Fruit fly (Drosophila melanogaster) whole organism, prepupa: ENCODE measurements around the gene CG10898.
A peak's percentile ranks its signal among the peaks of the same experiment; 100 is the strongest.

Experiments used
- Blimp-1 ChIP-seq: fragments of 200-800 bp; sonication (Bioruptor generic); optimal IDR thresholded peaks from 3 replicates; lab custom pipeline; 2017; ENCODE audit warnings: missing biosample characterization, missing genetic modification characterization, mild to moderate bottlenecking, moderate library complexity, missing genetic modification reagents
- CG10669 ChIP-seq: fragments of 200-800 bp; sonication (Bioruptor generic); optimal IDR thresholded peaks from 3 replicates; lab custom pipeline; 2018; ENCODE audit warnings: missing biosample characterization, mild to moderate bottlenecking, missing genetic modification characterization, moderate library complexity
- CG11294 ChIP-seq: fragments of 200-800 bp; sonication (Bioruptor generic); IDR thresholded peaks from 2 replicates; pipeline ENCODE4 v1.3.6; 2022; ENCODE audit warnings: missing biosample characterization, missing genetic modification characterization
- CG11762 ChIP-seq: fragments of 200-800 bp; sonication (Bioruptor generic); optimal IDR thresholded peaks from 3 replicates; lab custom pipeline; 2016; ENCODE audit warnings: missing biosample characterization, missing genetic modification characterization; ENCODE audit not compliant: insufficient read depth
- CG11902 ChIP-seq: fragments of 200-800 bp; sonication (Bioruptor generic); optimal IDR thresholded peaks from 3 replicates; lab custom pipeline; 2016; ENCODE audit warnings: missing biosample characterization, missing genetic modification characterization
- CG15336 ChIP-seq: fragments of 200-800 bp; sonication (Bioruptor generic); IDR thresholded peaks from 2 replicates; pipeline ENCODE4 v1.3.6; 2022; ENCODE audit warnings: missing biosample characterization, missing genetic modification characterization
- CG1621 ChIP-seq: fragments of 200-800 bp; sonication (Bioruptor generic); optimal IDR thresholded peaks from 3 replicates; lab custom pipeline; 2018; ENCODE audit warnings: missing biosample characterization, mild to moderate bottlenecking, missing genetic modification characterization
- CG16779 ChIP-seq: fragments of 200-800 bp; sonication (Bioruptor generic); optimal IDR thresholded peaks from 3 replicates; lab custom pipeline; 2017; ENCODE audit warnings: missing biosample characterization, mild to moderate bottlenecking, missing genetic modification characterization
- CG3032 ChIP-seq: fragments of 200-800 bp; optimal IDR thresholded peaks from 2 replicates; lab custom pipeline; 2019; ENCODE audit warnings: missing biosample characterization, mild to moderate bottlenecking, missing genetic modification characterization, moderate library complexity
- CG34406 ChIP-seq: fragments of 200-800 bp; sonication (Bioruptor generic); optimal IDR thresholded peaks from 3 replicates; lab custom pipeline; 2016; ENCODE audit warnings: missing biosample characterization, missing genetic modification characterization
- CG3919 ChIP-seq: fragments of 200-800 bp; sonication (Bioruptor generic); optimal IDR thresholded peaks from 3 replicates; lab custom pipeline; 2016; ENCODE audit warnings: missing biosample characterization, missing genetic modification characterization
- CG4318 ChIP-seq: fragments of 200-800 bp; sonication (Bioruptor generic); optimal IDR thresholded peaks from 3 replicates; lab custom pipeline; 2017; ENCODE audit warnings: missing biosample characterization, mild to moderate bottlenecking, missing genetic modification characterization
- CG6163 ChIP-seq: fragments of 200-800 bp; sonication (Bioruptor generic); IDR thresholded peaks from 3 replicates; pipeline ENCODE4 v1.3.6; 2022; ENCODE audit warnings: missing biosample characterization, missing genetic modification characterization
- CG6276 ChIP-seq: fragments of 200-800 bp; sonication (Bioruptor generic); optimal IDR thresholded peaks from 2 replicates; lab custom pipeline; 2017; ENCODE audit warnings: missing biosample characterization, mild to moderate bottlenecking, missing genetic modification characterization
- CG6792 ChIP-seq: fragments of 200-800 bp; sonication (Bioruptor generic); optimal IDR thresholded peaks from 3 replicates; lab custom pipeline; 2016; ENCODE audit warnings: missing biosample characterization, missing genetic modification characterization
- CG6808 ChIP-seq: fragments of 200-800 bp; sonication (Bioruptor generic); optimal IDR thresholded peaks from 3 replicates; lab custom pipeline; 2017; ENCODE audit warnings: missing biosample characterization, missing genetic modification characterization, mild to moderate bottlenecking, moderate library complexity, missing genetic modification reagents
- CG6854 ChIP-seq: fragments of 200-800 bp; sonication (Bioruptor generic); optimal IDR thresholded peaks from 2 replicates; lab custom pipeline; 2017; ENCODE audit warnings: missing biosample characterization, mild to moderate bottlenecking, missing genetic modification characterization
- CG8319 ChIP-seq: fragments of 200-800 bp; sonication (Bioruptor generic); optimal IDR thresholded peaks from 3 replicates; lab custom pipeline; 2016; ENCODE audit warnings: missing biosample characterization, missing genetic modification characterization
- CG8632 ChIP-seq: fragments of 200-800 bp; sonication (Bioruptor generic); optimal IDR thresholded peaks from 3 replicates; lab custom pipeline; 2016; ENCODE audit warnings: missing biosample characterization, missing genetic modification characterization
- CG9139 ChIP-seq: fragments of 200-800 bp; sonication (Bioruptor generic); optimal IDR thresholded peaks from 3 replicates; lab custom pipeline; 2017; ENCODE audit warnings: missing biosample characterization, mild to moderate bottlenecking, missing genetic modification characterization
- Eip75B ChIP-seq: fragments of 200-800 bp; sonication (Bioruptor generic); optimal IDR thresholded peaks from 3 replicates; lab custom pipeline; 2016; ENCODE audit warnings: missing biosample characterization, missing genetic modification characterization
- Eip78C ChIP-seq: fragments of 200-800 bp; sonication (Bioruptor generic); peaks from one replicate; lab custom pipeline; 2016; ENCODE audit warnings: missing biosample characterization, missing genetic modification characterization
- Eip93F ChIP-seq: fragments of 200-800 bp; sonication (Bioruptor generic); optimal IDR thresholded peaks from 2 replicates; lab custom pipeline; 2016; ENCODE audit warnings: missing biosample characterization, mild to moderate bottlenecking, missing genetic modification characterization
- Ets21C ChIP-seq: fragments of 200-800 bp; sonication (Bioruptor generic); optimal IDR thresholded peaks from 3 replicates; lab custom pipeline; 2016; ENCODE audit warnings: missing biosample characterization, missing genetic modification characterization
- Ets96B ChIP-seq: fragments of 200-800 bp; optimal IDR thresholded peaks from 2 replicates; lab custom pipeline; 2019; ENCODE audit warnings: missing biosample characterization, mild to moderate bottlenecking, missing genetic modification characterization, moderate library complexity
- Gug ChIP-seq: fragments of 200-800 bp; sonication (Bioruptor generic); IDR thresholded peaks from 2 replicates; pipeline ENCODE4 v1.3.6; 2022; ENCODE audit warnings: missing biosample characterization, missing genetic modification characterization
- Hr38 ChIP-seq: sonication (Bioruptor generic); optimal IDR thresholded peaks from 2 replicates; lab custom pipeline; 2016; ENCODE audit warnings: missing biosample characterization, missing genetic modification characterization
- Hr39 ChIP-seq: fragments of 200-800 bp; sonication (Bioruptor generic); optimal IDR thresholded peaks from 2 replicates; lab custom pipeline; 2016; ENCODE audit warnings: missing biosample characterization, missing genetic modification characterization
- Lpt ChIP-seq: fragments of 200-800 bp; sonication (Bioruptor generic); optimal IDR thresholded peaks from 3 replicates; lab custom pipeline; 2016; ENCODE audit warnings: missing biosample characterization, missing genetic modification characterization
- Met ChIP-seq: fragments of 200-800 bp; sonication (Bioruptor generic); optimal IDR thresholded peaks from 3 replicates; lab custom pipeline; 2016; ENCODE audit warnings: missing biosample characterization, missing genetic modification characterization
- OdsH ChIP-seq: fragments of 200-800 bp; sonication (Bioruptor generic); optimal IDR thresholded peaks from 3 replicates; lab custom pipeline; 2016; ENCODE audit warnings: missing biosample characterization, missing genetic modification characterization
- Smox ChIP-seq: fragments of 200-800 bp; sonication (Bioruptor generic); optimal IDR thresholded peaks from 3 replicates; lab custom pipeline; 2016; ENCODE audit warnings: missing biosample characterization, missing genetic modification characterization
- Sox102F ChIP-seq: fragments of 200-800 bp; sonication (Bioruptor generic); optimal IDR thresholded peaks from 2 replicates; lab custom pipeline; 2016; ENCODE audit warnings: missing biosample characterization, mild to moderate bottlenecking, missing genetic modification characterization
- Sox14 ChIP-seq: fragments of 200-800 bp; sonication (Bioruptor generic); optimal IDR thresholded peaks from 3 replicates; lab custom pipeline; 2016; ENCODE audit warnings: missing biosample characterization, missing genetic modification characterization
- Sox15 ChIP-seq: fragments of 200-800 bp; sonication (Bioruptor generic); optimal IDR thresholded peaks from 3 replicates; lab custom pipeline; 2016; ENCODE audit warnings: missing biosample characterization, missing genetic modification characterization
- achi ChIP-seq: fragments of 200-800 bp; sonication (Bioruptor generic); optimal IDR thresholded peaks from 3 replicates; lab custom pipeline; 2016; ENCODE audit warnings: missing biosample characterization, missing genetic modification characterization
- acj6 ChIP-seq: fragments of 200-800 bp; sonication (Bioruptor generic); optimal IDR thresholded peaks from 3 replicates; lab custom pipeline; 2016; ENCODE audit warnings: missing biosample characterization, missing genetic modification characterization
- cyc ChIP-seq: fragments of 200-800 bp; sonication (Bioruptor generic); optimal IDR thresholded peaks from 3 replicates; lab custom pipeline; 2016; ENCODE audit warnings: missing biosample characterization, missing genetic modification characterization
- dac ChIP-seq: fragments of 200-800 bp; sonication (Bioruptor generic); optimal IDR thresholded peaks from 2 replicates; lab custom pipeline; 2017; ENCODE audit warnings: missing biosample characterization, mild to moderate bottlenecking, missing genetic modification characterization
- dsx ChIP-seq: fragments of 200-800 bp; optimal IDR thresholded peaks from 3 replicates; lab custom pipeline; 2019; ENCODE audit warnings: missing biosample characterization, mild to moderate bottlenecking, missing genetic modification characterization, moderate library complexity; ENCODE audit not compliant: poor library complexity, severe bottlenecking
- eg ChIP-seq: fragments of 200-800 bp; sonication (Bioruptor generic); IDR thresholded peaks from 3 replicates; pipeline ENCODE4 v1.3.6; 2022; ENCODE audit warnings: missing biosample characterization, missing genetic modification characterization
- esn ChIP-seq: fragments of 200-800 bp; sonication (Bioruptor generic); optimal IDR thresholded peaks from 2 replicates; lab custom pipeline; 2016; ENCODE audit warnings: missing biosample characterization, mild to moderate bottlenecking, missing genetic modification characterization, moderate library complexity
- fkh ChIP-seq: fragments of 200-800 bp; sonication (Bioruptor generic); optimal IDR thresholded peaks from 3 replicates; lab custom pipeline; 2017; ENCODE audit warnings: missing biosample characterization, mild to moderate bottlenecking, missing genetic modification characterization, moderate library complexity
- lz ChIP-seq: fragments of 200-800 bp; sonication (Bioruptor generic); optimal IDR thresholded peaks from 3 replicates; lab custom pipeline; 2016; ENCODE audit warnings: missing biosample characterization, missing genetic modification characterization
- net ChIP-seq: fragments of 200-800 bp; sonication (Bioruptor generic); optimal IDR thresholded peaks from 3 replicates; lab custom pipeline; 2016; ENCODE audit warnings: missing biosample characterization, missing genetic modification characterization
- pdm3 ChIP-seq: fragments of 200-800 bp; sonication (Bioruptor generic); optimal IDR thresholded peaks from 3 replicates; lab custom pipeline; 2016; ENCODE audit warnings: missing biosample characterization, missing genetic modification characterization
- salr ChIP-seq, 2 experiments: fragments of 200-800 bp; sonication (Bioruptor generic); optimal IDR thresholded peaks; 3 replicates each; lab custom pipeline; 2016 to 2018; ENCODE audit warnings: missing biosample characterization in 2 of 2, missing genetic modification characterization in 2 of 2, mild to moderate bottlenecking in 1 of 2
- spab ChIP-seq: fragments of 200-800 bp; sonication (Bioruptor generic); optimal IDR thresholded peaks from 2 replicates; lab custom pipeline; 2017; ENCODE audit warnings: missing biosample characterization, mild to moderate bottlenecking, missing genetic modification characterization, missing genetic modification reagents
- ss ChIP-seq, 2 experiments: fragments of 200-800 bp; sonication (Bioruptor generic); optimal IDR thresholded peaks; 2 replicates in 1 of 2; 3 replicates in 1 of 2; lab custom pipeline; 2017 to 2018; ENCODE audit warnings: mild to moderate bottlenecking in 2 of 2, missing biosample characterization in 2 of 2, missing genetic modification characterization in 2 of 2, moderate library complexity in 1 of 2
- vri ChIP-seq: fragments of 200-800 bp; sonication (Bioruptor generic); optimal IDR thresholded peaks from 3 replicates; lab custom pipeline; 2016; ENCODE audit warnings: missing biosample characterization, mild to moderate bottlenecking, missing genetic modification characterization

Gene CG10898

dm6 chr3R:11562326-11563109, 4.9 kb downstream of the CG10898 start:
- TF ChIP-seq CG1621 (tag; lab: Kevin White, UChicago): peak; percentile 90
- peak; percentile 95 for TF ChIP-seq Lpt (GFP tag; lab: Kevin White, UChicago)
- peak; percentile 92 for TF ChIP-seq Ets21C (GFP tag; lab: Kevin White, UChicago)
- TF ChIP-seq CG6276: peak; percentile 90
- TF ChIP-seq Gug (GFP tag; lab: Robert Waterston, UW): peak; percentile 92
- peak; percentile 96 for TF ChIP-seq CG6808 (GFP tag; lab: Kevin White, UChicago)
- TF ChIP-seq dac (GFP tag; lab: Kevin White, UChicago): peak; percentile 74
- peak; percentile 98 for TF ChIP-seq Eip78C
- TF ChIP-seq CG10669 (GFP tag; lab: Kevin White, UChicago): peak; percentile 94
- peak; percentile 83 for TF ChIP-seq CG9139 (GFP tag; lab: Kevin White, UChicago)
- peak; percentile 96 for TF ChIP-seq Sox102F (GFP tag; lab: Kevin White, UChicago)
- peak; percentile 94 for TF ChIP-seq OdsH (GFP tag; lab: Kevin White, UChicago)
- peak; percentile 90 for TF ChIP-seq CG8632
- peak; percentile 98 for TF ChIP-seq Eip75B (GFP tag; lab: Kevin White, UChicago)
- peak; percentile 95 for TF ChIP-seq fkh (GFP tag; lab: Kevin White, UChicago)
- peak; percentile 91 for TF ChIP-seq CG16779 (tag; lab: Kevin White, UChicago)
- TF ChIP-seq lz (GFP tag; lab: Kevin White, UChicago): peak; percentile 95
- TF ChIP-seq cyc (GFP tag; lab: Kevin White, UChicago): peak; percentile 98
- TF ChIP-seq CG6854 (GFP tag; lab: Kevin White, UChicago): peak; percentile 91
- TF ChIP-seq CG3919 (GFP tag; lab: Kevin White, UChicago): peak; percentile 97
- TF ChIP-seq Sox14: peak; percentile 95
- TF ChIP-seq net (GFP tag; lab: Kevin White, UChicago): peak; percentile 93
- TF ChIP-seq Ets96B (tag; lab: Kevin White, UChicago): peak; percentile 94
- TF ChIP-seq pdm3 (GFP tag; lab: Kevin White, UChicago): peak; percentile 95
- TF ChIP-seq Blimp-1: peak; percentile 96
- peak; percentile 87 for TF ChIP-seq CG15336 (GFP tag; lab: Robert Waterston, UW)
- TF ChIP-seq CG6163 (GFP tag; lab: Robert Waterston, UW): peak; percentile 98
- TF ChIP-seq CG8319 (GFP tag; lab: Kevin White, UChicago): peak; percentile 95
- peak; percentile 89 for TF ChIP-seq Sox15 (GFP tag; lab: Kevin White, UChicago)
- peak; percentile 95 for TF ChIP-seq Smox
- peak; percentile 91 to 94 for TF ChIP-seq ss (GFP tag; optimal IDR thresholded peaks at IDR 0.05; lab: Kevin White, UChicago)
- TF ChIP-seq Hr38 (GFP tag; lab: Kevin White, UChicago): no peak
- TF ChIP-seq CG6792: peak; percentile 93
- TF ChIP-seq Hr39 (GFP tag; lab: Kevin White, UChicago): peak; percentile 95
- peak; percentile 92 for TF ChIP-seq CG34406 (GFP tag; lab: Kevin White, UChicago)
- TF ChIP-seq esn (GFP tag; lab: Kevin White, UChicago): peak; percentile 96
- TF ChIP-seq achi (GFP tag; lab: Kevin White, UChicago): peak; percentile 90
- TF ChIP-seq CG11902 (GFP tag; lab: Kevin White, UChicago): peak; percentile 95
- peak; percentile 95 for TF ChIP-seq acj6 (GFP tag; lab: Kevin White, UChicago)
- peak; percentile 96 for TF ChIP-seq Met (GFP tag; lab: Kevin White, UChicago)
- TF ChIP-seq CG4318 (GFP tag; lab: Kevin White, UChicago): peak; percentile 87
- peak; percentile 92 for TF ChIP-seq spab
- peak; percentile 97 for TF ChIP-seq eg (GFP tag; lab: Robert Waterston, UW)
- TF ChIP-seq CG3032: peak; percentile 96
- peak; percentile 95 for TF ChIP-seq CG11294 (GFP tag; lab: Robert Waterston, UW)
- peak; percentile 98 for TF ChIP-seq CG11762 (GFP tag; lab: Kevin White, UChicago)
- peak; percentile 80 to 88 for TF ChIP-seq salr (GFP tag; optimal IDR thresholded peaks at IDR 0.05; lab: Kevin White, UChicago)
- TF ChIP-seq vri (GFP tag; lab: Kevin White, UChicago): peak; percentile 100
- TF ChIP-seq Eip93F: peak; percentile 86
- peak; percentile 94 for TF ChIP-seq dsx
